Fruit fly (Drosophila melanogaster) whole organism, embryonic: ENCODE measurements around the gene CG33108.
A peak's percentile ranks its signal among the peaks of the same experiment; 100 is the strongest.

Source experiments
- B-H1 ChIP-seq: fragments of 200-800 bp; sonication (Bioruptor generic); IDR thresholded peaks from 3 replicates; pipeline ENCODE4 v1.3.6; 2022; ENCODE audit warnings: missing biosample characterization, missing genetic modification characterization
- Bdp1 ChIP-seq: fragments of 200-800 bp; sonication (Bioruptor generic); optimal IDR thresholded peaks from 3 replicates; lab custom pipeline; 2016; ENCODE audit warnings: missing biosample characterization, missing genetic modification characterization
- CG10209 ChIP-seq: fragments of 200-800 bp; sonication (Bioruptor generic); optimal IDR thresholded peaks from 3 replicates; lab custom pipeline; 2017; ENCODE audit warnings: missing biosample characterization, mild to moderate bottlenecking, missing genetic modification characterization, missing genetic modification reagents
- CG12236 ChIP-seq: fragments of 200-800 bp; sonication (Bioruptor generic); optimal IDR thresholded peaks from 2 replicates; lab custom pipeline; 2016; ENCODE audit warnings: missing biosample characterization, missing genetic modification characterization
- CG13287 ChIP-seq: fragments of 200-800 bp; sonication (Bioruptor generic); IDR thresholded peaks from 2 replicates; pipeline ENCODE4 v1.3.6; 2022; ENCODE audit warnings: missing biosample characterization, missing genetic modification characterization; ENCODE audit not compliant: partially characterized antibody
- CG13624 ChIP-seq: fragments of 200-800 bp; sonication (Bioruptor generic); optimal IDR thresholded peaks from 2 replicates; lab custom pipeline; 2016; ENCODE audit warnings: missing biosample characterization, missing genetic modification characterization
- CG1647 ChIP-seq: fragments of 200-800 bp; sonication (Bioruptor generic); optimal IDR thresholded peaks from 3 replicates; lab custom pipeline; 2016; ENCODE audit warnings: missing biosample characterization, missing genetic modification characterization
- CG16863 ChIP-seq: fragments of 200-800 bp; sonication (Bioruptor generic); optimal IDR thresholded peaks from 3 replicates; lab custom pipeline; 2016; ENCODE audit warnings: missing biosample characterization, missing genetic modification characterization
- CG17568 ChIP-seq: fragments of 200-800 bp; sonication (Bioruptor generic); optimal IDR thresholded peaks from 2 replicates; lab custom pipeline; 2018; ENCODE audit warnings: missing biosample characterization, mild to moderate bottlenecking, missing genetic modification characterization, moderate library complexity
- CG18011 ChIP-seq: fragments of 200-800 bp; sonication (Bioruptor generic); optimal IDR thresholded peaks from 2 replicates; lab custom pipeline; 2017; ENCODE audit warnings: missing biosample characterization, missing genetic modification characterization, mild to moderate bottlenecking, moderate library complexity, missing genotype
- CG31365 ChIP-seq: fragments of 200-800 bp; sonication (Bioruptor generic); optimal IDR thresholded peaks from 2 replicates; lab custom pipeline; 2018; ENCODE audit warnings: missing biosample characterization, mild to moderate bottlenecking, missing genetic modification characterization
- CG34376 ChIP-seq: fragments of 200-800 bp; sonication (Bioruptor generic); optimal IDR thresholded peaks from 2 replicates; lab custom pipeline; 2018; ENCODE audit warnings: missing biosample characterization, mild to moderate bottlenecking, missing genetic modification characterization
- CG34422 ChIP-seq: fragments of 200-800 bp; sonication (Bioruptor generic); IDR thresholded peaks from 3 replicates; pipeline ENCODE4 v1.3.6; 2022; ENCODE audit warnings: missing biosample characterization, missing genetic modification characterization
- CG4424 ChIP-seq: fragments of 200-800 bp; sonication (Bioruptor generic); optimal IDR thresholded peaks from 3 replicates; lab custom pipeline; 2016; ENCODE audit warnings: missing biosample characterization, missing genetic modification characterization
- CG6689 ChIP-seq: fragments of 200-800 bp; sonication (Bioruptor generic); IDR thresholded peaks from 2 replicates; pipeline ENCODE4 v1.3.6; 2022; ENCODE audit warnings: missing biosample characterization, missing genetic modification characterization
- CG6854 ChIP-seq: fragments of 200-800 bp; sonication (Bioruptor generic); optimal IDR thresholded peaks from 3 replicates; lab custom pipeline; 2017; ENCODE audit warnings: missing biosample characterization, mild to moderate bottlenecking, missing genetic modification characterization
- CG7271 ChIP-seq: fragments of 200-800 bp; sonication (Bioruptor generic); optimal IDR thresholded peaks from 2 replicates; lab custom pipeline; 2018; ENCODE audit warnings: missing biosample characterization, mild to moderate bottlenecking, missing genetic modification characterization, moderate library complexity
- CG7839 ChIP-seq: fragments of 200-800 bp; sonication (Bioruptor generic); optimal IDR thresholded peaks from 3 replicates; lab custom pipeline; 2018; ENCODE audit warnings: missing biosample characterization, mild to moderate bottlenecking, missing genetic modification characterization, moderate library complexity
- CG9437 ChIP-seq: fragments of 200-800 bp; sonication (Bioruptor generic); optimal IDR thresholded peaks from 2 replicates; lab custom pipeline; 2018; ENCODE audit warnings: missing biosample characterization, mild to moderate bottlenecking, missing genetic modification characterization
- D ChIP-seq, 2 experiments: fragments of 200-800 bp in 1 of 2; fragments of >200 bp in 1 of 2; sonication (Bioruptor generic) in 1 of 2; optimal IDR thresholded peaks; 2 replicates in 1 of 2; 3 replicates in 1 of 2; lab custom pipeline; 2017; ENCODE audit warnings: mild to moderate bottlenecking in 1 of 2, missing biosample characterization in 1 of 2, missing genetic modification characterization in 1 of 2, missing genetic modification reagents in 1 of 2
- D19B ChIP-seq: fragments of 200-800 bp; sonication (Bioruptor generic); optimal IDR thresholded peaks from 2 replicates; lab custom pipeline; 2017; ENCODE audit warnings: missing biosample characterization, mild to moderate bottlenecking, missing genetic modification characterization
- Dfd ChIP-seq, 2 experiments: fragments of >200 bp; optimal IDR thresholded peaks; 2 replicates each; lab custom pipeline; 2017; ENCODE audit warnings: missing biosample characterization in 2 of 2, missing genetic modification characterization in 2 of 2
- Dll ChIP-seq: fragments of 200-800 bp; sonication (Bioruptor generic); IDR thresholded peaks from 4 replicates; pipeline ENCODE4 v1.3.6; 2022; ENCODE audit warnings: missing biosample characterization, missing genetic modification characterization; ENCODE audit not compliant: partially characterized antibody
- Doc2 ChIP-seq: fragments of 200-800 bp; sonication (Bioruptor generic); IDR thresholded peaks from 2 replicates; pipeline ENCODE4 v1.3.6; 2022; ENCODE audit warnings: missing biosample characterization, missing genetic modification characterization
- Gsc ChIP-seq: fragments of 200-800 bp; sonication (Bioruptor generic); IDR thresholded peaks from 2 replicates; pipeline ENCODE4 v1.3.6; 2022; ENCODE audit warnings: missing biosample characterization, missing genetic modification characterization
- HLH54F ChIP-seq: fragments of 200-800 bp; sonication (Bioruptor generic); optimal IDR thresholded peaks from 3 replicates; lab custom pipeline; 2016; ENCODE audit warnings: missing biosample characterization, missing genetic modification characterization
- MBD-R2 ChIP-seq: fragments of 200-800 bp; sonication (Bioruptor generic); IDR thresholded peaks from 2 replicates; pipeline ENCODE4 v1.3.6; 2022; ENCODE audit warnings: missing biosample characterization, missing genetic modification characterization
- Myb ChIP-seq: fragments of 200-800 bp; sonication (Bioruptor generic); optimal IDR thresholded peaks from 2 replicates; lab custom pipeline; 2016; ENCODE audit warnings: missing biosample characterization, missing genetic modification characterization
- Oaz ChIP-seq: fragments of 200-800 bp; sonication (Bioruptor generic); IDR thresholded peaks from 2 replicates; pipeline ENCODE4 v1.3.6; 2022; ENCODE audit warnings: missing biosample characterization, missing genetic modification characterization
- Opbp ChIP-seq: fragments of 200-800 bp; sonication (Bioruptor generic); IDR thresholded peaks from 3 replicates; pipeline ENCODE4 v1.3.6; 2022; ENCODE audit warnings: missing biosample characterization, missing genetic modification characterization; ENCODE audit not compliant: partially characterized antibody
- Side ChIP-seq: fragments of 200-800 bp; sonication (Bioruptor generic); optimal IDR thresholded peaks from 2 replicates; lab custom pipeline; 2016; ENCODE audit warnings: missing biosample characterization, missing genetic modification characterization
- Sry-δ ChIP-seq: fragments of 200-800 bp; sonication (Bioruptor generic); optimal IDR thresholded peaks from 2 replicates; lab custom pipeline; 2016; ENCODE audit warnings: missing biosample characterization, missing genetic modification characterization
- Xbp1 ChIP-seq: fragments of 200-800 bp; sonication (Bioruptor generic); optimal IDR thresholded peaks from 3 replicates; lab custom pipeline; 2016; ENCODE audit warnings: missing biosample characterization, mild to moderate bottlenecking, missing genetic modification characterization
- abd-A ChIP-seq: fragments of 200-800 bp; sonication (Bioruptor generic); optimal IDR thresholded peaks from 3 replicates; lab custom pipeline; 2019; ENCODE audit warnings: missing biosample characterization, mild to moderate bottlenecking, missing genetic modification characterization, moderate library complexity
- ap ChIP-seq: fragments of 200-800 bp; sonication (Bioruptor generic); IDR thresholded peaks from 2 replicates; pipeline ENCODE4 v1.3.6; 2022; ENCODE audit warnings: missing biosample characterization, missing genetic modification characterization
- ara ChIP-seq: fragments of 200-800 bp; sonication (Bioruptor generic); IDR thresholded peaks from 2 replicates; pipeline ENCODE4 v1.3.6; 2022; ENCODE audit warnings: missing biosample characterization, missing genetic modification characterization
- dan ChIP-seq: fragments of 200-800 bp; sonication (Bioruptor generic); IDR thresholded peaks from 2 replicates; pipeline ENCODE4 v1.3.6; 2022; ENCODE audit warnings: missing biosample characterization, missing genetic modification characterization
- dati ChIP-seq: fragments of 200-800 bp; sonication (Bioruptor generic); IDR thresholded peaks from 2 replicates; pipeline ENCODE4 v1.3.6; 2022; ENCODE audit warnings: missing biosample characterization, missing genetic modification characterization
- disco-r ChIP-seq: fragments of 200-800 bp; sonication (Bioruptor generic); optimal IDR thresholded peaks from 2 replicates; lab custom pipeline; 2016; ENCODE audit warnings: missing biosample characterization, missing genetic modification characterization
- fd102C ChIP-seq: fragments of 200-800 bp; sonication (Bioruptor generic); optimal IDR thresholded peaks from 2 replicates; lab custom pipeline; 2018; ENCODE audit warnings: missing biosample characterization, mild to moderate bottlenecking, missing genetic modification characterization, moderate library complexity
- gem ChIP-seq: fragments of 200-800 bp; sonication (Bioruptor generic); optimal IDR thresholded peaks from 2 replicates; lab custom pipeline; 2019; ENCODE audit warnings: missing biosample characterization, mild to moderate bottlenecking, missing genetic modification characterization, moderate library complexity
- insv ChIP-seq, 2 experiments: fragments of 200-800 bp; sonication (Bioruptor generic); optimal IDR thresholded peaks; 3 replicates each; lab custom pipeline; 2016 to 2018; ENCODE audit warnings: missing biosample characterization in 2 of 2, missing genetic modification characterization in 2 of 2
- inv ChIP-seq: fragments of 200-800 bp; sonication (Bioruptor generic); IDR thresholded peaks from 2 replicates; pipeline ENCODE4 v1.3.6; 2022; ENCODE audit warnings: missing biosample characterization, missing genetic modification characterization; ENCODE audit not compliant: partially characterized antibody
- kah ChIP-seq: fragments of 200-800 bp; sonication (Bioruptor generic); optimal IDR thresholded peaks from 2 replicates; lab custom pipeline; 2018; ENCODE audit warnings: missing biosample characterization, mild to moderate bottlenecking, missing genetic modification characterization
- odd ChIP-seq: fragments of 200-800 bp; sonication (Bioruptor generic); optimal IDR thresholded peaks from 2 replicates; lab custom pipeline; 2017; ENCODE audit warnings: missing biosample characterization, mild to moderate bottlenecking, missing genetic modification characterization
- salm ChIP-seq: fragments of 200-800 bp; sonication (Bioruptor generic); optimal IDR thresholded peaks from 2 replicates; lab custom pipeline; 2018; ENCODE audit warnings: missing biosample characterization, mild to moderate bottlenecking, missing genetic modification characterization
- shn ChIP-seq: fragments of 200-800 bp; sonication (Bioruptor generic); optimal IDR thresholded peaks from 3 replicates; lab custom pipeline; 2016; ENCODE audit warnings: missing biosample characterization, missing genetic modification characterization
- slbo ChIP-seq: fragments of 200-800 bp; sonication (Bioruptor generic); IDR thresholded peaks from 2 replicates; pipeline ENCODE4 v1.3.6; 2022; ENCODE audit warnings: missing biosample characterization, missing genetic modification characterization
- ssp ChIP-seq: fragments of 200-800 bp; sonication (Bioruptor generic); IDR thresholded peaks from 2 replicates; pipeline ENCODE4 v1.3.6; 2022; ENCODE audit warnings: missing biosample characterization, missing genetic modification characterization
- z ChIP-seq: fragments of 200-800 bp; sonication (Bioruptor generic); IDR thresholded peaks from 3 replicates; pipeline ENCODE4 v1.3.6; 2022; ENCODE audit warnings: missing biosample characterization, missing genetic modification characterization

The CG33108 gene

dm6 chr3R:24010637-24011214, 15.3 kb downstream of the CG33108 start (continued):
- TF ChIP-seq dan (GFP tag; lab: Robert Waterston, UW) (no peak), CG34422 (GFP tag; lab: Robert Waterston, UW) (0 out of 3 replicates have a peak, but pooled peaks have one; percentile 37), CG18011 (GFP tag; lab: Kevin White, UChicago) (no peak), CG6854 (peak; percentile 36), MBD-R2 (peak; percentile 32; the same call in 1 of the 2 replicates), ssp (GFP tag; lab: Robert Waterston, UW) (peak; percentile 44; the same call in 1 of the 2 replicates), Myb (peak; percentile 10), Doc2 (GFP tag; lab: Robert Waterston, UW) (0 out of 2 replicates have a peak, but pooled peaks have one; percentile 18), CG13287 (GFP tag; lab: Robert Waterston, UW) (no peak), Gsc (GFP tag; lab: Robert Waterston, UW) (no peak), D (optimal IDR thresholded peaks at IDR 0.05; lab: Kevin White, UChicago) (no peak), D (GFP tag; optimal IDR thresholded peaks at IDR 0.05; lab: Kevin White, UChicago) (no peak), inv (no peak), ara (GFP tag; lab: Robert Waterston, UW) (no peak), Oaz (peak; percentile 53; the same call in 1 of the 2 replicates), odd (peak; percentile 50), Dfd (GFP tag; optimal IDR thresholded peaks at IDR 0.05; lab: Kevin White, UChicago) (no peak), HLH54F (GFP tag; lab: Kevin White, UChicago) (no peak), CG9437 (GFP tag; lab: Kevin White, UChicago) (peak; percentile 15), Side (GFP tag; lab: Kevin White, UChicago) (no peak), Bdp1 (GFP tag; lab: Kevin White, UChicago) (no peak), fd102C (no peak), CG6689 (GFP tag; lab: Robert Waterston, UW) (peak; percentile 68), disco-r (no peak), CG34376 (GFP tag; lab: Kevin White, UChicago) (no peak), CG10209 (GFP tag; lab: Kevin White, UChicago) (peak; percentile 67), CG7271 (tag; lab: Kevin White, UChicago) (no peak), z (GFP tag; lab: Robert Waterston, UW) (no peak), gem (tag; lab: Kevin White, UChicago) (peak; percentile 74), CG16863 (no peak), salm (tag; lab: Kevin White, UChicago) (no peak), Sry-δ (GFP tag; lab: Kevin White, UChicago) (no peak), dati (GFP tag; lab: Robert Waterston, UW) (no peak), CG13624 (GFP tag; lab: Kevin White, UChicago) (peak; percentile 29), B-H1 (GFP tag; lab: Robert Waterston, UW) (peak; percentile 57), CG31365 (tag; lab: Kevin White, UChicago) (no peak), shn (GFP tag; lab: Kevin White, UChicago) (no peak), CG4424 (GFP tag; lab: Kevin White, UChicago) (peak; percentile 33), Opbp (GFP tag; lab: Robert Waterston, UW) (no peak), CG1647 (GFP tag; lab: Kevin White, UChicago) (no peak), CG17568 (GFP tag; lab: Kevin White, UChicago) (peak; percentile 18), ap (GFP tag; lab: Robert Waterston, UW) (peak; percentile 35; the same call in 1 of the 2 replicates), Dll (no peak), abd-A (tag; lab: Kevin White, UChicago) (no peak), kah (no peak), CG7839 (tag; lab: Kevin White, UChicago) (peak; percentile 72), D19B (GFP tag; lab: Kevin White, UChicago) (no peak), Xbp1 (GFP tag; lab: Kevin White, UChicago) (peak; percentile 57), CG12236 (no peak), insv (GFP tag; optimal IDR thresholded peaks at IDR 0.05; lab: Kevin White, UChicago) (no peak), slbo (GFP tag; lab: Robert Waterston, UW) (peak; percentile 79)
